Fruit fly (Drosophila melanogaster): ENCODE measurements around the gene Osi17.

The Osi17 gene

dm6 chr3R:6309676-6310075 is 1.9 kb upstream of the Osi17 start, which contains the start of gene CG31560:
Gene CG31560, plus strand, starts transcription at chr3R:6309976.
- TF ChIP-seq noc (tag; optimal IDR thresholded peaks at IDR 0.05): no peak

dm6 chr3R:6315078-6315477 is 3.5 kb downstream of the Osi17 start:
- no peak for TF ChIP-seq noc (tag; optimal IDR thresholded peaks at IDR 0.05)

dm6 chr3R:6329774-6330298 is 18.3 kb downstream of the Osi17 start, which contains the start of gene Osi18:
Gene Osi18, plus strand, starts transcription at chr3R:6330248.
- TF ChIP-seq noc (tag; optimal IDR thresholded peaks at IDR 0.05): no peak

- TF ChIP-seq noc (tag; optimal IDR thresholded peaks at IDR 0.05): no peak
Measured at dm6 chr3R:6334906-6335433, 23.4 kb downstream of the Osi17 start, which contains the start of gene Osi19. Gene Osi19, plus strand, starts transcription at chr3R:6335362.

dm6 chr3R:6337397-6337796 is 25.8 kb downstream of the Osi17 start:
- no peak for TF ChIP-seq noc (tag; optimal IDR thresholded peaks at IDR 0.05)

dm6 chr3R:6339795-6340194 is 28.2 kb downstream of the Osi17 start, which contains the start of gene Osi20:
Gene Osi20, plus strand, starts transcription at chr3R:6340095.
- no peak for TF ChIP-seq noc (tag; optimal IDR thresholded peaks at IDR 0.05)

dm6 chr3R:6341668-6342067 is 30.1 kb downstream of the Osi17 start, which contains the start of gene CG17917:
Gene CG17917, plus strand, starts transcription at chr3R:6341968.
- no peak for TF ChIP-seq noc (tag; optimal IDR thresholded peaks at IDR 0.05)

- TF ChIP-seq noc (tag; optimal IDR thresholded peaks at IDR 0.05): no peak
Measured at dm6 chr3R:6342702-6343101, 31.1 kb downstream of the Osi17 start, which contains the start of gene CG10298. Gene CG10298, plus strand, starts transcription at chr3R:6343002.

dm6 chr3R:6343396-6344239 is 32.0 kb downstream of the Osi17 start, which contains the start of gene CG17919:
Gene CG17919, plus strand, starts transcription at chr3R:6344029.
- TF ChIP-seq noc (tag; optimal IDR thresholded peaks at IDR 0.05): no peak

dm6 chr3R:6345814-6346213 is 34.2 kb downstream of the Osi17 start, which contains the start of the genes SmD2 and CG18048:
Gene SmD2, minus strand, starts transcription at chr3R:6345911.
Gene CG18048, plus strand, starts transcription at chr3R:6346111.
- TF ChIP-seq noc (tag; optimal IDR thresholded peaks at IDR 0.05): no peak

dm6 chr3R:6348943-6349342 is 37.4 kb downstream of the Osi17 start, which contains the start of gene Hr83:
Gene Hr83, plus strand, starts transcription at chr3R:6349243.
- TF ChIP-seq noc (tag; optimal IDR thresholded peaks at IDR 0.05): no peak

dm6 chr3R:6350755-6351154 is 39.2 kb downstream of the Osi17 start, which contains the start of gene Pak:
Gene Pak, plus strand, starts transcription at chr3R:6350896.
- TF ChIP-seq noc (tag; optimal IDR thresholded peaks at IDR 0.05): no peak

- TF ChIP-seq noc (tag; optimal IDR thresholded peaks at IDR 0.05): no peak
Measured at dm6 chr3R:6351181-6351580, 39.6 kb downstream of the Osi17 start.

- TF ChIP-seq noc (tag; optimal IDR thresholded peaks at IDR 0.05): peak; percentile 19
Measured at dm6 chr3R:6351696-6352378, 40.3 kb downstream of the Osi17 start.

- no peak for TF ChIP-seq noc (tag; optimal IDR thresholded peaks at IDR 0.05)
Measured at dm6 chr3R:6352436-6352835, 40.9 kb downstream of the Osi17 start.

Measured in whole organism, larva.